Worm (Caenorhabditis elegans) whole organism, mixed stage, embryonic: Measurements from ENCODE around the gene nas-22.

ENCODE experiments used
- M03D4.4 ChIP-seq: sonication (generic microtip); optimal IDR thresholded peaks from 2 replicates; lab custom pipeline; 2017; ENCODE audit warnings: mild to moderate bottlenecking, missing genetic modification characterization, missing compliant biosample characterization
- ceh-83 ChIP-seq: fragments of 200-800 bp; sonication (Bioruptor generic); optimal IDR thresholded peaks from 2 replicates; lab custom pipeline; 2018; ENCODE audit warnings: mild to moderate bottlenecking, missing genetic modification characterization, missing compliant biosample characterization
- hlh-1 ChIP-seq: fragments of 150-350 bp; optimal IDR thresholded peaks from 2 replicates; lab custom pipeline; 2014; ENCODE audit warnings: missing biosample characterization, missing genetic modification reagents, missing genetic modification characterization
- mep-1 ChIP-seq: fragments of 150-350 bp; optimal IDR thresholded peaks from 2 replicates; lab custom pipeline; 2017; ENCODE audit warnings: missing biosample characterization, missing genetic modification reagents, missing genetic modification characterization, inconsistent platforms
- nhr-28 ChIP-seq: fragments of 150-350 bp; optimal IDR thresholded peaks from 2 replicates; lab custom pipeline; 2014; ENCODE audit warnings: missing biosample characterization, missing genetic modification characterization
- nhr-76 ChIP-seq: sonication (generic microtip); optimal IDR thresholded peaks from 2 replicates; lab custom pipeline; 2017; ENCODE audit warnings: missing biosample characterization, missing genetic modification characterization
- pha-4 ChIP-seq: fragments of 150-350 bp; optimal IDR thresholded peaks from 2 replicates; lab custom pipeline; 2018; ENCODE audit warnings: missing biosample characterization, missing genetic modification reagents, missing genetic modification characterization
- sptf-1 ChIP-seq: sonication (generic microtip); optimal IDR thresholded peaks from 2 replicates; lab custom pipeline; 2017; ENCODE audit warnings: mild to moderate bottlenecking, missing genetic modification characterization, moderate library complexity, missing compliant biosample characterization
- unc-39 ChIP-seq: fragments of 150-350 bp; optimal IDR thresholded peaks from 2 replicates; lab custom pipeline; 2014; ENCODE audit warnings: missing biosample characterization, missing genetic modification characterization
- ztf-11 ChIP-seq: fragments of 150-350 bp; optimal IDR thresholded peaks from 2 replicates; lab custom pipeline; 2014; ENCODE audit warnings: missing biosample characterization, missing genetic modification characterization

ce11 chrV:11454917-11455316, 19.6 kb upstream of the nas-22 start:
- TF ChIP-seq mep-1 (tag; lab: Kevin White, UChicago): no peak
- no peak for TF ChIP-seq nhr-76 (tag; lab: Kevin White, UChicago)
- no peak for TF ChIP-seq ztf-11 (tag; lab: Kevin White, UChicago)
- no peak for TF ChIP-seq hlh-1
- TF ChIP-seq ceh-83 (GFP tag; lab: Kevin White, UChicago): no peak
- TF ChIP-seq M03D4.4 (tag; lab: Kevin White, UChicago): no peak
- no peak for TF ChIP-seq unc-39 (tag; lab: Kevin White, UChicago)
- no peak for TF ChIP-seq sptf-1 (tag; lab: Kevin White, UChicago)
- TF ChIP-seq nhr-28 (tag; lab: Kevin White, UChicago): no peak
- TF ChIP-seq pha-4 (tag; lab: Kevin White, UChicago): no peak
